Worm (Caenorhabditis elegans) whole organism, early embryonic: ENCODE measurements around the gene hir-1.

Experiments used
- ama-1 ChIP-seq: fragments of 150-350 bp; optimal IDR thresholded peaks from 2 replicates; lab custom pipeline; 2014
- ceh-36 ChIP-seq: sonication (generic microtip); optimal IDR thresholded peaks from 2 replicates; lab custom pipeline; 2016; ENCODE audit warnings: missing genetic modification characterization, inconsistent platforms, missing compliant biosample characterization
- ets-7 ChIP-seq: sonication (generic microtip); optimal IDR thresholded peaks from 2 replicates; lab custom pipeline; 2016; ENCODE audit warnings: missing genotype, missing genetic modification characterization, missing compliant biosample characterization
- hmg-4 ChIP-seq: fragments of 200-800 bp; sonication (Bioruptor generic); optimal IDR thresholded peaks from 2 replicates; lab custom pipeline; 2018; ENCODE audit warnings: mild to moderate bottlenecking, missing genetic modification characterization, missing compliant biosample characterization

DNA sequence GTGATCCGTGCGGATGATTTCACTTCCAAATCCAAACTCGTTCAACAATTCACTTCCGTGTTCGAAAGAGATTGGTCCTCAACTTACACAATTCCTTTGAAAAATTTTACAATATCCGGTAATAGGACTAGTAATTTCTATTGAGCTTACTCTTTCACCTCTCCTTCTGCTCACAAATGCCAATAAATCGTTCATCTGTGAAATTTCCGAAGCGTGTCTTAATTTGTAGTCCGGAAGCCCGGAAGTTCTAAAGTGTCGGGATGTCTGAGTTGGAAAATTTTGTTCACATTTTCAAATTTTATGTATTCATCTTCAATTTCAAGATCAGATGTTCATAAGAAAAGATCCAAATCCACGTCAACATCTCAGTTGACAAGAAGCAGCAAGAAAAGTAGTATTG is 28.5 kb upstream of the hir-1 start, which contains the start of gene T05C3.2:
- TF ChIP-seq ama-1 (lab: Kevin White, UChicago) = no peak
- no peak for TF ChIP-seq ets-7 (tag; lab: Kevin White, UChicago)
- no peak for TF ChIP-seq hmg-4
- TF ChIP-seq ceh-36 (tag; lab: Kevin White, UChicago) = no peak
